Fruit fly (Drosophila melanogaster): ENCODE measurements around the gene ds.
A peak's percentile ranks its signal among the peaks of the same experiment; 100 is the strongest.

Gene ds

dm6 chr2L:650864-651263 is 63.9 kb downstream of the ds start (continued):
- TF ChIP-seq CG31627 (GFP tag; optimal IDR thresholded peaks at IDR 0.05) (peak; percentile 78), pdm3 (GFP tag; optimal IDR thresholded peaks at IDR 0.05) (peak; percentile 56), CG10631 (GFP tag; optimal IDR thresholded peaks at IDR 0.05) (peak; percentile 15), CG6276 (GFP tag; optimal IDR thresholded peaks at IDR 0.05) (no peak), Ets96B (tag; optimal IDR thresholded peaks at IDR 0.05) (no peak), CG3032 (tag; optimal IDR thresholded peaks at IDR 0.05) (no peak), Eip93F (GFP tag; optimal IDR thresholded peaks at IDR 0.05) (peak; percentile 22), CG11762 (GFP tag; optimal IDR thresholded peaks at IDR 0.05; ENCODE audit: insufficient read depth) (no peak), CG9139 (GFP tag; optimal IDR thresholded peaks at IDR 0.05) (no peak), CG16779 (tag; optimal IDR thresholded peaks at IDR 0.05) (no peak), topi (GFP tag; optimal IDR thresholded peaks at IDR 0.05) (peak; percentile 84), CG11902 (GFP tag; optimal IDR thresholded peaks at IDR 0.05) (peak; percentile 28), dac (GFP tag; optimal IDR thresholded peaks at IDR 0.05) (no peak), dsx (GFP tag; optimal IDR thresholded peaks at IDR 0.05; ENCODE audit: poor library complexity, severe bottlenecking) (no peak)

dm6 chr2L:647592-647991 is 67.2 kb downstream of the ds start:
- TF ChIP-seq Eip78C (GFP tag) = no peak
- no peak for TF ChIP-seq CG6163 (GFP tag; IDR thresholded peaks at IDR 0.05)
- TF ChIP-seq dsx (GFP tag; optimal IDR thresholded peaks at IDR 0.05; ENCODE audit: poor library complexity, severe bottlenecking) = peak; percentile 98
- peak; percentile 21 for TF ChIP-seq fd59A (GFP tag; optimal IDR thresholded peaks at IDR 0.05)

- no peak for TF ChIP-seq Blimp-1 (GFP tag; optimal IDR thresholded peaks at IDR 0.05)
- TF ChIP-seq Gug (GFP tag; IDR thresholded peaks at IDR 0.05) = no peak
- TF ChIP-seq CG32006 (GFP tag; optimal IDR thresholded peaks at IDR 0.05) = peak; percentile 26
- TF ChIP-seq CG4318 (GFP tag; optimal IDR thresholded peaks at IDR 0.05) = no peak
- no peak for TF ChIP-seq CG7368 (GFP tag; optimal IDR thresholded peaks at IDR 0.05)
- peak; percentile 90 for TF ChIP-seq Eip78C (GFP tag)
- TF ChIP-seq svp (GFP tag) = peak; percentile 62
- TF ChIP-seq CG15336 (GFP tag; IDR thresholded peaks at IDR 0.05) = no peak
- no peak for TF ChIP-seq Eip93F (GFP tag; optimal IDR thresholded peaks at IDR 0.05)
- TF ChIP-seq fd85E (GFP tag; optimal IDR thresholded peaks at IDR 0.05) = no peak
- peak; percentile 48; the same call in 1 of the 3 replicates for TF ChIP-seq CG8119 (GFP tag; IDR thresholded peaks at IDR 0.05)
- TF ChIP-seq CG1621 (tag; optimal IDR thresholded peaks at IDR 0.05) = peak; percentile 61
- peak; percentile 73 for TF ChIP-seq Eip75B (GFP tag; optimal IDR thresholded peaks at IDR 0.05)
- peak; percentile 36 for TF ChIP-seq Met (GFP tag; optimal IDR thresholded peaks at IDR 0.05)
- TF ChIP-seq Smox (GFP tag; optimal IDR thresholded peaks at IDR 0.05) = peak; percentile 4
- TF ChIP-seq achi (GFP tag; optimal IDR thresholded peaks at IDR 0.05) = peak; percentile 61
- TF ChIP-seq Sox102F (GFP tag; optimal IDR thresholded peaks at IDR 0.05) = no peak
- TF ChIP-seq CG16779 (tag; optimal IDR thresholded peaks at IDR 0.05) = no peak
- TF ChIP-seq CG3032 (tag; optimal IDR thresholded peaks at IDR 0.05) = peak; percentile 76
- no peak for TF ChIP-seq fkh (GFP tag; optimal IDR thresholded peaks at IDR 0.05)
- no peak for TF ChIP-seq vri (GFP tag; optimal IDR thresholded peaks at IDR 0.05)
- TF ChIP-seq CG6808 (GFP tag; optimal IDR thresholded peaks at IDR 0.05) = peak; percentile 72
- TF ChIP-seq net (GFP tag; optimal IDR thresholded peaks at IDR 0.05) = peak; percentile 39
- TF ChIP-seq CG6276 (GFP tag; optimal IDR thresholded peaks at IDR 0.05) = no peak
- peak; percentile 58 for TF ChIP-seq pdm3 (GFP tag; optimal IDR thresholded peaks at IDR 0.05)
- TF ChIP-seq CG11902 (GFP tag; optimal IDR thresholded peaks at IDR 0.05) = no peak
- TF ChIP-seq topi (GFP tag; optimal IDR thresholded peaks at IDR 0.05) = peak; percentile 40
- TF ChIP-seq Ets96B (tag; optimal IDR thresholded peaks at IDR 0.05) = peak; percentile 77
- TF ChIP-seq eg (GFP tag; IDR thresholded peaks at IDR 0.05) = no peak
- TF ChIP-seq CG10631 (GFP tag; optimal IDR thresholded peaks at IDR 0.05) = peak; percentile 80
- no peak for TF ChIP-seq Ets21C (GFP tag; optimal IDR thresholded peaks at IDR 0.05)
- TF ChIP-seq CG10669 (GFP tag; optimal IDR thresholded peaks at IDR 0.05) = peak; percentile 66
- TF ChIP-seq cyc (GFP tag; optimal IDR thresholded peaks at IDR 0.05) = no peak
- TF ChIP-seq CG9139 (GFP tag; optimal IDR thresholded peaks at IDR 0.05) = peak; percentile 26
- no peak for TF ChIP-seq Sox15 (GFP tag; optimal IDR thresholded peaks at IDR 0.05)
- TF ChIP-seq CG6792 (GFP tag; optimal IDR thresholded peaks at IDR 0.05) = peak; percentile 53
- peak; percentile 26 to 56 for TF ChIP-seq salr (GFP tag; optimal IDR thresholded peaks at IDR 0.05)
- TF ChIP-seq CG8319 (GFP tag; optimal IDR thresholded peaks at IDR 0.05) = no peak
- peak; percentile 2 for TF ChIP-seq CG34406 (GFP tag; optimal IDR thresholded peaks at IDR 0.05)
- no peak for TF ChIP-seq CG11294 (GFP tag; IDR thresholded peaks at IDR 0.05)
- peak; percentile 77 for TF ChIP-seq CG6163 (GFP tag; IDR thresholded peaks at IDR 0.05)
- TF ChIP-seq Lpt (GFP tag; optimal IDR thresholded peaks at IDR 0.05) = peak; percentile 49
Observed at dm6 chr2L:646523-646922, 68.3 kb downstream of the ds start.
